Fruit fly (Drosophila melanogaster) whole organism, embryonic: ENCODE results near the gene Alg7.

Experiments used
- CG11456 ChIP-seq: fragments of 200-800 bp; sonication (Bioruptor generic); IDR thresholded peaks from 3 replicates; pipeline ENCODE4 v1.3.6; 2022; ENCODE audit warnings: missing biosample characterization, missing genetic modification characterization
- CG11695 ChIP-seq: fragments of 200-800 bp; sonication (Bioruptor generic); IDR thresholded peaks from 3 replicates; pipeline ENCODE4 v1.3.6; 2022; ENCODE audit warnings: missing biosample characterization, missing genetic modification characterization
- CG12659 ChIP-seq: fragments of 200-800 bp; sonication (Bioruptor generic); optimal IDR thresholded peaks from 3 replicates; lab custom pipeline; 2017; ENCODE audit warnings: mild to moderate bottlenecking, missing biosample characterization, missing genetic modification reagents, missing genetic modification characterization
- CG15479 ChIP-seq: fragments of 200-800 bp; sonication (Bioruptor generic); optimal IDR thresholded peaks from 3 replicates; lab custom pipeline; 2019; ENCODE audit warnings: missing biosample characterization, mild to moderate bottlenecking, missing genetic modification characterization, moderate library complexity
- CG4707 ChIP-seq: fragments of 200-800 bp; sonication (Bioruptor generic); optimal IDR thresholded peaks from 2 replicates; lab custom pipeline; 2018; ENCODE audit warnings: missing biosample characterization, mild to moderate bottlenecking, missing genetic modification characterization, moderate library complexity
- CG7987 ChIP-seq: fragments of 200-800 bp; sonication (Bioruptor generic); optimal IDR thresholded peaks from 2 replicates; lab custom pipeline; 2018; ENCODE audit warnings: missing biosample characterization, mild to moderate bottlenecking, missing genetic modification characterization, moderate library complexity
- D ChIP-seq, 2 experiments: fragments of 200-800 bp in 1 of 2; fragments of >200 bp in 1 of 2; sonication (Bioruptor generic) in 1 of 2; optimal IDR thresholded peaks; 2 replicates in 1 of 2; 3 replicates in 1 of 2; lab custom pipeline; 2017; ENCODE audit warnings: mild to moderate bottlenecking in 1 of 2, missing biosample characterization in 1 of 2, missing genetic modification characterization in 1 of 2, missing genetic modification reagents in 1 of 2
- Gug ChIP-seq: fragments of 200-800 bp; sonication (Bioruptor generic); IDR thresholded peaks from 4 replicates; pipeline ENCODE4 v1.3.6; 2022; ENCODE audit warnings: missing biosample characterization, missing genetic modification characterization
- Kr ChIP-seq: fragments of 200-800 bp; sonication (Bioruptor generic); optimal IDR thresholded peaks from 2 replicates; lab custom pipeline; 2017; ENCODE audit warnings: missing biosample characterization, mild to moderate bottlenecking, missing genetic modification characterization
- Pdp1 ChIP-seq, 2 experiments: fragments of 200-800 bp; sonication (Bioruptor generic); optimal IDR thresholded peaks; 3 replicates each; lab custom pipeline; 2016; ENCODE audit warnings: missing biosample characterization in 2 of 2, missing genetic modification characterization in 2 of 2, mild to moderate bottlenecking in 1 of 2, moderate library complexity in 1 of 2
- Usf ChIP-seq: fragments of 200-800 bp; sonication (Bioruptor generic); optimal IDR thresholded peaks from 2 replicates; lab custom pipeline; 2017; ENCODE audit warnings: missing genotype, missing biosample characterization, missing genetic modification characterization
- ac ChIP-seq: fragments of 200-800 bp; sonication (Bioruptor generic); optimal IDR thresholded peaks from 3 replicates; lab custom pipeline; 2017; ENCODE audit warnings: missing biosample characterization, mild to moderate bottlenecking, missing genetic modification characterization
- btn ChIP-seq: fragments of 200-800 bp; sonication (Bioruptor generic); optimal IDR thresholded peaks from 2 replicates; lab custom pipeline; 2016; ENCODE audit warnings: missing biosample characterization, missing genetic modification characterization
- cad ChIP-seq: fragments of >200 bp; optimal IDR thresholded peaks from 2 replicates; lab custom pipeline; 2017; ENCODE audit warnings: missing biosample characterization, missing genetic modification characterization
- caup ChIP-seq: fragments of 200-800 bp; sonication (Bioruptor generic); optimal IDR thresholded peaks from 3 replicates; lab custom pipeline; 2017; ENCODE audit warnings: missing biosample characterization, mild to moderate bottlenecking, missing genetic modification characterization, moderate library complexity; ENCODE audit not compliant: severe bottlenecking
- chinmo ChIP-seq: fragments of 200-800 bp; sonication (Bioruptor generic); IDR thresholded peaks from 4 replicates; pipeline ENCODE4 v1.3.6; 2022; ENCODE audit warnings: missing biosample characterization, missing genetic modification characterization; ENCODE audit not compliant: partially characterized antibody
- corto ChIP-seq: fragments of 200-800 bp; sonication (Bioruptor generic); optimal IDR thresholded peaks from 2 replicates; lab custom pipeline; 2016; ENCODE audit warnings: missing biosample characterization, mild to moderate bottlenecking, missing genetic modification characterization, moderate library complexity
- dm ChIP-seq: fragments of 200-800 bp; sonication (Bioruptor generic); optimal IDR thresholded peaks from 3 replicates; lab custom pipeline; 2016; ENCODE audit warnings: missing biosample characterization, missing genetic modification characterization
- dmrt99B ChIP-seq: fragments of 200-800 bp; sonication (Bioruptor generic); optimal IDR thresholded peaks from 2 replicates; lab custom pipeline; 2018; ENCODE audit warnings: missing biosample characterization, mild to moderate bottlenecking, missing genetic modification characterization, moderate library complexity
- emc ChIP-seq: fragments of 200-800 bp; sonication (Bioruptor generic); optimal IDR thresholded peaks from 2 replicates; lab custom pipeline; 2016; ENCODE audit warnings: missing biosample characterization, missing genetic modification characterization
- esg ChIP-seq: fragments of 200-800 bp; sonication (Bioruptor generic); conservative IDR thresholded peaks from 2 replicates; pipeline ENCODE4 v1.3.6; 2022; ENCODE audit warnings: missing biosample characterization, missing genetic modification characterization
- gt ChIP-seq: fragments of 200-800 bp; sonication (Bioruptor generic); IDR thresholded peaks from 2 replicates; pipeline ENCODE4 v1.3.6; 2022; ENCODE audit warnings: missing biosample characterization, missing genetic modification characterization
- h ChIP-seq: fragments of >200 bp; optimal IDR thresholded peaks from 2 replicates; lab custom pipeline; 2017
- kni ChIP-seq: fragments of 200-800 bp; sonication (Bioruptor generic); optimal IDR thresholded peaks from 3 replicates; lab custom pipeline; 2017; ENCODE audit warnings: mild to moderate bottlenecking, missing biosample characterization, missing genetic modification reagents, missing genetic modification characterization
- nau ChIP-seq: fragments of 200-800 bp; sonication (Bioruptor generic); optimal IDR thresholded peaks from 3 replicates; lab custom pipeline; 2017; ENCODE audit warnings: missing biosample characterization, mild to moderate bottlenecking, missing genetic modification characterization, missing genetic modification reagents
- oc ChIP-seq: fragments of 200-800 bp; sonication (Bioruptor generic); optimal IDR thresholded peaks from 2 replicates; lab custom pipeline; 2018; ENCODE audit warnings: missing biosample characterization, mild to moderate bottlenecking, missing genetic modification characterization, moderate library complexity
- pb ChIP-seq: fragments of 200-800 bp; sonication (Bioruptor generic); optimal IDR thresholded peaks from 3 replicates; lab custom pipeline; 2016; ENCODE audit warnings: missing biosample characterization, missing genetic modification characterization
- pros ChIP-seq: fragments of 200-800 bp; sonication (Bioruptor generic); optimal IDR thresholded peaks from 3 replicates; lab custom pipeline; 2019; ENCODE audit warnings: missing biosample characterization, mild to moderate bottlenecking, missing genetic modification characterization, moderate library complexity
- so ChIP-seq: fragments of 200-800 bp; sonication (Bioruptor generic); IDR thresholded peaks from 3 replicates; pipeline ENCODE4 v1.3.6; 2022; ENCODE audit warnings: missing biosample characterization, missing genetic modification characterization
- tll ChIP-seq, 2 experiments: fragments of 200-800 bp in 1 of 2; fragments of >200 bp in 1 of 2; sonication (Bioruptor generic) in 1 of 2; optimal IDR thresholded peaks; 2 replicates each; lab custom pipeline; 2017 to 2019; ENCODE audit warnings: missing biosample characterization in 2 of 2, missing genetic modification characterization in 2 of 2, mild to moderate bottlenecking in 1 of 2, moderate library complexity in 1 of 2
- trh ChIP-seq: fragments of 200-800 bp; sonication (Bioruptor generic); optimal IDR thresholded peaks from 2 replicates; lab custom pipeline; 2016; ENCODE audit warnings: missing biosample characterization, missing genetic modification characterization
- twi ChIP-seq: fragments of 200-800 bp; optimal IDR thresholded peaks from 2 replicates; lab custom pipeline; 2019; ENCODE audit warnings: missing biosample characterization, mild to moderate bottlenecking, missing genetic modification characterization, moderate library complexity
- zen ChIP-seq: fragments of 200-800 bp; sonication (Bioruptor generic); optimal IDR thresholded peaks from 3 replicates; lab custom pipeline; 2018; ENCODE audit warnings: missing biosample characterization, mild to moderate bottlenecking, missing genetic modification characterization, moderate library complexity

Alg7 gene

DNA sequence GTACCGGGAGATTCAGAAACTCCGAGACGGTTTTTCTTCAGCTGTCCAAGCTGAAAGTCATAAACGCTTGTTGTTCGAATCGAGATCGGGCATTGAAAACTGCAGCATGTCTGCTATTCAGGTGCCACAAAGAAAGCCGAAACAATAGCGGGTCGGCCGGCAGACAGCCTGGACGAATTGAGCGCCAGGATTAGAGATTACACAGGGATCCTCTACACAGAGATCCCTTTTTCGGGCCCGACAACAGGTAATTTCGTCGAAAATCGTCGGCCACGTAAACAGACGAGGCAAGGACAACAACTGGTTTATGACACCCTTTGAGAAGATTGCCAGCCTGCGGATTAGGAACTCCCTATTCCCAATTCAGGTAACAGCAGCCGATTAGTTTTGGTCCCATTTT, 48.2 kb downstream of the Alg7 start, which contains the start of gene CG16813:
CG16813 (plus strand) TSS at position 288 of the 400 bp plus-strand sequence.
- TF ChIP-seq zen (tag; lab: Kevin White, UChicago) (peak; percentile 89), Pdp1 (GFP tag; optimal IDR thresholded peaks at IDR 0.05; lab: Kevin White, UChicago) (no peak), Kr (GFP tag; lab: Kevin White, UChicago) (peak; percentile 30), tll (GFP tag; optimal IDR thresholded peaks at IDR 0.05; lab: Kevin White, UChicago) (peak in 1 of 2 experiments; percentile 97), pros (peak; percentile 24), pb (GFP tag; lab: Kevin White, UChicago) (no peak), chinmo (GFP tag; lab: Robert Waterston, UW) (no peak), oc (tag; lab: Kevin White, UChicago) (peak; percentile 26), twi (tag; lab: Kevin White, UChicago) (peak; percentile 45), CG15479 (GFP tag; lab: Kevin White, UChicago) (peak; percentile 92), D (optimal IDR thresholded peaks at IDR 0.05; lab: Kevin White, UChicago) (peak; percentile 96), D (GFP tag; optimal IDR thresholded peaks at IDR 0.05; lab: Kevin White, UChicago) (no peak), h (lab: Kevin White, UChicago) (no peak), CG11456 (GFP tag; lab: Robert Waterston, UW) (no peak), kni (peak; percentile 56), ac (GFP tag; lab: Kevin White, UChicago) (peak; percentile 49), cad (GFP tag; lab: Kevin White, UChicago) (peak; percentile 90)

DNA sequence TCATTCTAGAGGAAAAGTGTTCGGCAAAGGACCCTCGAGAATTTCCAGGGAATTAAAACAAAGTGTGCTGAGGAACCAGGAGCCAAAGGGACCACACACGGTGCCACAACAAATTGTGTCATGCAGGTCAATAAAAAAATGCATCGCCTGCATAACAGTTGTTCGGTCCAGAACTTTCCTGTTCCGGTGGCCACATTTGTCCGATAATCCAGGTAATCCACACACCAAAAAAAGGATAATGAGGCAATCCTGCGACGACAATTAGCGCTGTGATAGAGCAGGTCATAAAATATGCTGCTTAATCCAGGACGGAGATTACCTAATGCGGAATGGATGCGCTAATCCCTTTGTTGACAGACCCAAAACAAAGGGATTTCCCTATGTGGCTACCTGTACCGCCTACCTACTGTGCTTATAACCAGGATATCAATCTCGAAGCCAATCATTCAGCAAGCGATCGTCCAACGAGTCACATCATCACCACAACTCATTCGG, 50.4 kb downstream of the Alg7 start, which contains the start of gene CG16815:
CG16815 (plus strand) TSS at position 445 of the 495 bp plus-strand sequence.
- peak; percentile 95 for TF ChIP-seq zen (tag; lab: Kevin White, UChicago)
- TF ChIP-seq twi (tag; lab: Kevin White, UChicago), result peak; percentile 59
- TF ChIP-seq tll (GFP tag; optimal IDR thresholded peaks at IDR 0.05; lab: Kevin White, UChicago), result peak in 1 of 2 experiments; percentile 87
- TF ChIP-seq btn (GFP tag; lab: Kevin White, UChicago), result no peak
- peak; percentile 77 for TF ChIP-seq Kr (GFP tag; lab: Kevin White, UChicago)
- peak; percentile 91 for TF ChIP-seq cad (GFP tag; lab: Kevin White, UChicago)
- TF ChIP-seq CG15479 (GFP tag; lab: Kevin White, UChicago), result peak; percentile 100
- TF ChIP-seq trh (GFP tag; lab: Kevin White, UChicago), result no peak
- TF ChIP-seq gt (GFP tag; lab: Robert Waterston, UW), result peak; percentile 21; the same call in 1 of the 2 replicates
- TF ChIP-seq CG4707 (GFP tag; lab: Kevin White, UChicago), result no peak
- no peak for TF ChIP-seq emc (GFP tag; lab: Kevin White, UChicago)

DNA sequence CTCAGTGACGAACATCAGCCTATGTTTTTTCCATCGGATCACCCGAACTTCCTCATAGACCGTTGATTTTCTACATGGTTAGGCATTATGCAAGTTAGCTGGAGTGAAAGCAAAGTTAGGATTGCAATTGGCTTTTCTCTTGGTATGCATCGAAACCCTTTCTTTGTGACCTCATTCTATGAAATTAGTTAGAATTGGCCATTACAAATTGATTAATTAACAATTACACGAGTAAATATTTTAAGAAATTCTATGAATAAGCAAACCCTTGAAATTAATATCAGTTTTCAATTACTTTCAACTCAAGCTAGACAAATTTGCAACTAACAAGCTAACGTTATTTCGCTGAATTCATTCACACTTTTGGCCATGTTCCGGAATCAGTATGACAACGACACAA, 52.7 kb downstream of the Alg7 start, which contains the start of gene Prosalpha6T:
Prosalpha6T (plus strand) TSS at position 301 of the 400 bp plus-strand sequence.
- TF ChIP-seq so (GFP tag; lab: Robert Waterston, UW) (no peak), caup (GFP tag; lab: Kevin White, UChicago) (no peak), nau (no peak), Usf (GFP tag; lab: Kevin White, UChicago) (no peak), dmrt99B (tag; lab: Kevin White, UChicago) (no peak), CG12659 (no peak), dm (GFP tag; lab: Kevin White, UChicago) (no peak), CG11695 (GFP tag; lab: Robert Waterston, UW) (no peak), Gug (GFP tag; lab: Robert Waterston, UW) (no peak), oc (tag; lab: Kevin White, UChicago) (no peak), esg (GFP tag; lab: Robert Waterston, UW) (no peak), corto (GFP tag; lab: Kevin White, UChicago) (no peak), CG7987 (GFP tag; lab: Kevin White, UChicago) (no peak)
